Fruit fly (Drosophila melanogaster) whole organism, embryonic: Measurements from ENCODE around the gene smash.

Source experiments
- Ada2b ChIP-seq: fragments of 200-800 bp; sonication (Bioruptor generic); IDR thresholded peaks from 2 replicates; pipeline ENCODE4 v1.3.6; 2022; ENCODE audit warnings: missing biosample characterization, missing genetic modification characterization
- CG10267 ChIP-seq: fragments of 200-800 bp; sonication (Bioruptor generic); optimal IDR thresholded peaks from 2 replicates; lab custom pipeline; 2018; ENCODE audit warnings: missing biosample characterization, mild to moderate bottlenecking, missing genetic modification characterization, moderate library complexity
- CG11695 ChIP-seq: fragments of 200-800 bp; sonication (Bioruptor generic); IDR thresholded peaks from 3 replicates; pipeline ENCODE4 v1.3.6; 2022; ENCODE audit warnings: missing biosample characterization, missing genetic modification characterization
- CG1233 ChIP-seq: fragments of 200-800 bp; sonication (Bioruptor generic); optimal IDR thresholded peaks from 4 replicates; lab custom pipeline; 2018; ENCODE audit warnings: missing biosample characterization, mild to moderate bottlenecking, missing genetic modification characterization
- CG14441 ChIP-seq: fragments of 200-800 bp; sonication (Bioruptor generic); IDR thresholded peaks from 2 replicates; pipeline ENCODE4 v1.3.6; 2022; ENCODE audit warnings: missing biosample characterization, missing genetic modification characterization
- CG15479 ChIP-seq: fragments of 200-800 bp; sonication (Bioruptor generic); optimal IDR thresholded peaks from 3 replicates; lab custom pipeline; 2019; ENCODE audit warnings: missing biosample characterization, mild to moderate bottlenecking, missing genetic modification characterization, moderate library complexity
- CG17802 ChIP-seq: fragments of 200-800 bp; sonication (Bioruptor generic); optimal IDR thresholded peaks from 2 replicates; lab custom pipeline; 2018; ENCODE audit warnings: missing biosample characterization, mild to moderate bottlenecking, missing genetic modification characterization, moderate library complexity
- CG18599 ChIP-seq: fragments of 200-800 bp; sonication (Bioruptor generic); optimal IDR thresholded peaks from 3 replicates; lab custom pipeline; 2017; ENCODE audit warnings: missing biosample characterization, missing genetic modification characterization, mild to moderate bottlenecking, moderate library complexity, missing genetic modification reagents
- CG31441 ChIP-seq: fragments of 200-800 bp; sonication (Bioruptor generic); IDR thresholded peaks from 2 replicates; pipeline ENCODE4 v1.3.6; 2022; ENCODE audit warnings: missing biosample characterization, missing genetic modification characterization
- CG34376 ChIP-seq: fragments of 200-800 bp; sonication (Bioruptor generic); optimal IDR thresholded peaks from 2 replicates; lab custom pipeline; 2018; ENCODE audit warnings: missing biosample characterization, mild to moderate bottlenecking, missing genetic modification characterization
- CG34422 ChIP-seq: fragments of 200-800 bp; sonication (Bioruptor generic); IDR thresholded peaks from 3 replicates; pipeline ENCODE4 v1.3.6; 2022; ENCODE audit warnings: missing biosample characterization, missing genetic modification characterization
- CG5953 ChIP-seq: fragments of 200-800 bp; sonication (Bioruptor generic); IDR thresholded peaks from 2 replicates; pipeline ENCODE4 v1.3.6; 2022; ENCODE audit warnings: missing biosample characterization, missing genetic modification characterization
- CG7556 ChIP-seq: fragments of 200-800 bp; sonication (Bioruptor generic); optimal IDR thresholded peaks from 2 replicates; lab custom pipeline; 2017; ENCODE audit warnings: missing biosample characterization, mild to moderate bottlenecking, missing genetic modification characterization
- CG7745 ChIP-seq: fragments of 200-800 bp; sonication (Bioruptor generic); optimal IDR thresholded peaks from 2 replicates; lab custom pipeline; 2018; ENCODE audit warnings: missing biosample characterization, mild to moderate bottlenecking, missing genetic modification characterization, moderate library complexity
- CG7839 ChIP-seq: fragments of 200-800 bp; sonication (Bioruptor generic); optimal IDR thresholded peaks from 3 replicates; lab custom pipeline; 2018; ENCODE audit warnings: missing biosample characterization, mild to moderate bottlenecking, missing genetic modification characterization, moderate library complexity
- CG9609 ChIP-seq: fragments of 200-800 bp; sonication (Bioruptor generic); optimal IDR thresholded peaks from 3 replicates; lab custom pipeline; 2016; ENCODE audit warnings: missing biosample characterization, missing genetic modification characterization
- CG9727 ChIP-seq: fragments of 200-800 bp; sonication (Bioruptor generic); optimal IDR thresholded peaks from 3 replicates; lab custom pipeline; 2017; ENCODE audit warnings: missing biosample characterization, mild to moderate bottlenecking, missing genetic modification characterization
- CTCF ChIP-seq: fragments of 200-800 bp; sonication (Bioruptor generic); optimal IDR thresholded peaks from 2 replicates; lab custom pipeline; 2017; ENCODE audit warnings: missing biosample characterization, mild to moderate bottlenecking, missing genetic modification characterization, moderate library complexity
- Dek ChIP-seq: fragments of 200-800 bp; sonication (Bioruptor generic); optimal IDR thresholded peaks from 3 replicates; lab custom pipeline; 2019; ENCODE audit warnings: missing biosample characterization, mild to moderate bottlenecking, missing genetic modification characterization, moderate library complexity
- E2f2 ChIP-seq: fragments of 200-800 bp; sonication (Bioruptor generic); IDR thresholded peaks from 2 replicates; pipeline ENCODE4 v1.3.6; 2022; ENCODE audit warnings: missing biosample characterization, missing genetic modification characterization
- HmgD ChIP-seq: fragments of 200-800 bp; sonication (Bioruptor generic); optimal IDR thresholded peaks from 3 replicates; lab custom pipeline; 2016; ENCODE audit warnings: missing biosample characterization, missing genetic modification characterization
- Hmx ChIP-seq: fragments of 200-800 bp; sonication (Bioruptor generic); optimal IDR thresholded peaks from 2 replicates; lab custom pipeline; 2016; ENCODE audit warnings: missing biosample characterization, missing genetic modification characterization
- Hr3 ChIP-seq: fragments of 200-800 bp; sonication (Bioruptor generic); optimal IDR thresholded peaks from 3 replicates; lab custom pipeline; 2016; ENCODE audit warnings: missing biosample characterization, missing genetic modification characterization
- Mes4 ChIP-seq: fragments of 200-800 bp; sonication (Bioruptor generic); optimal IDR thresholded peaks from 2 replicates; lab custom pipeline; 2016; ENCODE audit warnings: missing biosample characterization, missing genetic modification characterization
- NfI ChIP-seq: fragments of 200-800 bp; sonication (Bioruptor generic); optimal IDR thresholded peaks from 3 replicates; lab custom pipeline; 2018; ENCODE audit warnings: missing biosample characterization, mild to moderate bottlenecking, missing genetic modification characterization, moderate library complexity
- Pdp1 ChIP-seq, 2 experiments: fragments of 200-800 bp; sonication (Bioruptor generic); optimal IDR thresholded peaks; 3 replicates each; lab custom pipeline; 2016; ENCODE audit warnings: missing biosample characterization in 2 of 2, missing genetic modification characterization in 2 of 2, mild to moderate bottlenecking in 1 of 2, moderate library complexity in 1 of 2
- Sox100B ChIP-seq: fragments of 200-800 bp; sonication (Bioruptor generic); optimal IDR thresholded peaks from 3 replicates; lab custom pipeline; 2018; ENCODE audit warnings: missing biosample characterization, mild to moderate bottlenecking, missing genetic modification characterization
- Sry-β ChIP-seq: fragments of 200-800 bp; sonication (Bioruptor generic); optimal IDR thresholded peaks from 2 replicates; lab custom pipeline; 2018; ENCODE audit warnings: missing biosample characterization, mild to moderate bottlenecking, missing genetic modification characterization, moderate library complexity
- Taf1 ChIP-seq: fragments of 200-800 bp; sonication (Bioruptor generic); IDR thresholded peaks from 2 replicates; pipeline ENCODE4 v1.3.6; 2022; ENCODE audit warnings: missing biosample characterization, missing genetic modification characterization
- Xbp1 ChIP-seq: fragments of 200-800 bp; sonication (Bioruptor generic); optimal IDR thresholded peaks from 3 replicates; lab custom pipeline; 2016; ENCODE audit warnings: missing biosample characterization, mild to moderate bottlenecking, missing genetic modification characterization
- ap ChIP-seq: fragments of 200-800 bp; sonication (Bioruptor generic); IDR thresholded peaks from 2 replicates; pipeline ENCODE4 v1.3.6; 2022; ENCODE audit warnings: missing biosample characterization, missing genetic modification characterization
- bbx ChIP-seq: fragments of 200-800 bp; sonication (Bioruptor generic); IDR thresholded peaks from 2 replicates; pipeline ENCODE4 v1.3.6; 2022; ENCODE audit warnings: missing biosample characterization, missing genetic modification characterization; ENCODE audit not compliant: partially characterized antibody
- cato ChIP-seq: fragments of 200-800 bp; sonication (Bioruptor generic); optimal IDR thresholded peaks from 2 replicates; lab custom pipeline; 2016; ENCODE audit warnings: missing biosample characterization, missing genetic modification characterization, borderline replicate concordance
- chm ChIP-seq: fragments of 200-800 bp; sonication (Bioruptor generic); IDR thresholded peaks from 2 replicates; pipeline ENCODE4 v1.3.6; 2022; ENCODE audit warnings: missing biosample characterization, missing genetic modification characterization
- crc ChIP-seq: fragments of 200-800 bp; sonication (Bioruptor generic); optimal IDR thresholded peaks from 2 replicates; lab custom pipeline; 2016; ENCODE audit warnings: missing biosample characterization, missing genetic modification characterization
- dmrt99B ChIP-seq: fragments of 200-800 bp; sonication (Bioruptor generic); optimal IDR thresholded peaks from 2 replicates; lab custom pipeline; 2018; ENCODE audit warnings: missing biosample characterization, mild to moderate bottlenecking, missing genetic modification characterization, moderate library complexity
- gt ChIP-seq: fragments of 200-800 bp; sonication (Bioruptor generic); IDR thresholded peaks from 2 replicates; pipeline ENCODE4 v1.3.6; 2022; ENCODE audit warnings: missing biosample characterization, missing genetic modification characterization
- kay ChIP-seq: fragments of 200-800 bp; sonication (Bioruptor generic); optimal IDR thresholded peaks from 2 replicates; lab custom pipeline; 2016; ENCODE audit warnings: missing biosample characterization, missing genetic modification characterization
- lola ChIP-seq, 3 experiments: fragments of >200 bp in 2 of 3; fragments of 200-800 bp in 1 of 3; sonication (Bioruptor generic) in 1 of 3; optimal IDR thresholded peaks; 2 replicates each; lab custom pipeline; 2017 to 2019; ENCODE audit warnings: missing biosample characterization in 3 of 3, missing genetic modification characterization in 3 of 3, mild to moderate bottlenecking in 1 of 3, moderate library complexity in 1 of 3
- pan ChIP-seq, 4 experiments: fragments of >200 bp in 3 of 4; fragments of 200-800 bp in 1 of 4; sonication (Bioruptor generic) in 1 of 4; optimal IDR thresholded peaks in 3 of 4; IDR thresholded peaks in 1 of 4; 2 replicates each; pipeline versions ENCODE4 v1.3.6 to Lab custom; 2017 to 2022; ENCODE audit warnings: missing biosample characterization in 2 of 4, missing genetic modification characterization in 2 of 4, mixed read lengths in 1 of 4
- pho ChIP-seq: fragments of 200-800 bp; sonication (Bioruptor generic); optimal IDR thresholded peaks from 2 replicates; lab custom pipeline; 2016; ENCODE audit warnings: missing biosample characterization, missing genetic modification characterization
- prd ChIP-seq, 3 experiments: fragments of >200 bp in 2 of 3; fragments of 200-800 bp in 1 of 3; sonication (Bioruptor generic) in 1 of 3; optimal IDR thresholded peaks in 2 of 3; IDR thresholded peaks in 1 of 3; 2 replicates in 2 of 3; 3 replicates in 1 of 3; pipeline versions ENCODE4 v1.3.6 to Lab custom; 2017 to 2022; ENCODE audit warnings: missing biosample characterization in 1 of 3, missing genetic modification characterization in 1 of 3
- repo ChIP-seq: fragments of 200-800 bp; sonication (Bioruptor generic); optimal IDR thresholded peaks from 2 replicates; lab custom pipeline; 2016; ENCODE audit warnings: missing biosample characterization, missing genetic modification characterization
- sc ChIP-seq, 3 experiments: fragments of >200 bp in 2 of 3; fragments of 200-800 bp in 1 of 3; sonication (Bioruptor generic) in 1 of 3; optimal IDR thresholded peaks; 2 replicates in 2 of 3; 3 replicates in 1 of 3; lab custom pipeline; 2017; ENCODE audit warnings: mild to moderate bottlenecking in 1 of 3, missing biosample characterization in 1 of 3, missing genetic modification characterization in 1 of 3, missing genetic modification reagents in 1 of 3
- sens ChIP-seq: fragments of 200-800 bp; sonication (Bioruptor generic); peaks from one replicate; lab custom pipeline; 2016; ENCODE audit warnings: missing biosample characterization, missing genetic modification characterization
- ssp ChIP-seq: fragments of 200-800 bp; sonication (Bioruptor generic); IDR thresholded peaks from 2 replicates; pipeline ENCODE4 v1.3.6; 2022; ENCODE audit warnings: missing biosample characterization, missing genetic modification characterization
- sug ChIP-seq: fragments of 200-800 bp; optimal IDR thresholded peaks from 2 replicates; lab custom pipeline; 2019; ENCODE audit warnings: missing biosample characterization, mild to moderate bottlenecking, missing genetic modification characterization, moderate library complexity
- tio ChIP-seq: fragments of 200-800 bp; sonication (Bioruptor generic); optimal IDR thresholded peaks from 2 replicates; lab custom pipeline; 2017; ENCODE audit warnings: missing biosample characterization, missing genetic modification characterization, inconsistent platforms
- tup ChIP-seq: fragments of 200-800 bp; sonication (Bioruptor generic); optimal IDR thresholded peaks from 2 replicates; lab custom pipeline; 2016; ENCODE audit warnings: missing biosample characterization, mild to moderate bottlenecking, missing genetic modification characterization, moderate library complexity

Gene smash

DNA sequence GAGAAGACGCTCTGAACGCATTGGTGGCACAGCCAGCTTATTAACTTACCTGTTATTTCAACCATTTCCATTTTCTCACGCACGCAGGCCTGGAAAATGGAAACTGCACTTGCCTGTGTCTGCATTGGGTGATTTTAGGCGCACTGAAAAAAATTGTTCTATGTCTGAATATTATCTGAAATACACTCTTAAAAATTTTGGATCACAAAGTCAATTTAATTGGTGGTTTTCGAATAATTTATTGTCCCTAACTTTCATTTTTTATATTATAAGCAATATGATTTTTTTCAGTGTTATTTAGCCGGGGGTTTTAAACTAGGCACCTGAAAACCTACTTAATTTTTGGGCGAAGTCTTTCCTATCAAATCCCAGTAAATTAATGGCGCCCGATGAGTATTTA is 3.7 kb downstream of the smash start (continued):
- peak; percentile 25 for TF ChIP-seq Hmx (GFP tag; lab: Kevin White, UChicago)
- TF ChIP-seq CG10267 (tag; lab: Kevin White, UChicago): peak; percentile 88
- TF ChIP-seq CG9727: peak; percentile 87
- no peak for TF ChIP-seq tup
- peak; percentile 62 for TF ChIP-seq gt
- peak; percentile 78; the same call in 2 of the 3 replicates for TF ChIP-seq CG11695
- TF ChIP-seq CG9609: no peak
- peak; percentile 80 for TF ChIP-seq Sox100B
- TF ChIP-seq NfI (GFP tag; lab: Kevin White, UChicago): peak; percentile 35
- TF ChIP-seq E2f2: peak; percentile 49; the same call in 1 of the 2 replicates
- peak; percentile 77 for TF ChIP-seq CG18599 (GFP tag; lab: Kevin White, UChicago)
- TF ChIP-seq ssp (GFP tag; lab: Robert Waterston, UW): peak; percentile 54
- TF ChIP-seq CG7745: no peak
- peak; percentile 78 for TF ChIP-seq CG7556 (GFP tag; lab: Kevin White, UChicago)
- TF ChIP-seq CTCF (GFP tag; lab: Kevin White, UChicago): peak; percentile 33
- TF ChIP-seq Mes4 (GFP tag; lab: Kevin White, UChicago): peak; percentile 7
- peak; percentile 20 for TF ChIP-seq HmgD
- peak; percentile 58 for TF ChIP-seq CG17802 (tag; lab: Kevin White, UChicago)
- peak; percentile 75 for TF ChIP-seq Ada2b (GFP tag; lab: Robert Waterston, UW)
- peak; percentile 21 for TF ChIP-seq cato
- no peak for TF ChIP-seq prd (optimal IDR thresholded peaks at IDR 0.05; lab: Kevin White, UChicago)
- TF ChIP-seq prd (GFP tag; IDR thresholded peaks at IDR 0.05; lab: Robert Waterston, UW): peak; percentile 95
- TF ChIP-seq chm (GFP tag; lab: Robert Waterston, UW): peak; percentile 78
- peak; percentile 39 for TF ChIP-seq CG15479
- no peak for TF ChIP-seq pan (optimal IDR thresholded peaks at IDR 0.05; lab: Kevin White, UChicago)
- TF ChIP-seq pan (GFP tag; optimal IDR thresholded peaks at IDR 0.05 in 1 of 2, IDR thresholded peaks at IDR 0.05 in 1 of 2): peak in 1 of 2 experiments; percentile 86
- no peak for TF ChIP-seq CG34376 (GFP tag; lab: Kevin White, UChicago)
- TF ChIP-seq CG1233 (GFP tag; lab: Kevin White, UChicago): peak; percentile 71
- TF ChIP-seq Sry-β: peak; percentile 35
- peak; percentile 94 for TF ChIP-seq sens (GFP tag; lab: Kevin White, UChicago)
- peak; percentile 52 for TF ChIP-seq Dek
- TF ChIP-seq CG34422 (GFP tag; lab: Robert Waterston, UW): peak; percentile 88
- no peak; the same call in 1 of the 2 replicates for TF ChIP-seq CG5953 (GFP tag; lab: Robert Waterston, UW)
- TF ChIP-seq Pdp1 (GFP tag; optimal IDR thresholded peaks at IDR 0.05; lab: Kevin White, UChicago): peak; percentile 24 to 74
- no peak for TF ChIP-seq sc (optimal IDR thresholded peaks at IDR 0.05; lab: Kevin White, UChicago)
- TF ChIP-seq sc (GFP tag; optimal IDR thresholded peaks at IDR 0.05; lab: Kevin White, UChicago): peak; percentile 7
- peak; percentile 77 for TF ChIP-seq CG14441
- peak; percentile 56 for TF ChIP-seq kay (GFP tag; lab: Kevin White, UChicago)
- TF ChIP-seq lola (GFP tag; optimal IDR thresholded peaks at IDR 0.05; lab: Kevin White, UChicago): peak in 1 of 3 experiments; percentile 67
- TF ChIP-seq sug (tag; lab: Kevin White, UChicago): no peak
- TF ChIP-seq crc (GFP tag; lab: Kevin White, UChicago): peak; percentile 37
- TF ChIP-seq Taf1 (GFP tag; lab: Robert Waterston, UW): 0 out of 2 replicates have a peak, but pooled peaks have one; percentile 10
- peak; percentile 91 for TF ChIP-seq dmrt99B (tag; lab: Kevin White, UChicago)
- no peak for TF ChIP-seq bbx (GFP tag; lab: Robert Waterston, UW)
- peak; percentile 37 for TF ChIP-seq repo (GFP tag; lab: Kevin White, UChicago)
- peak; percentile 59 for TF ChIP-seq tio
- no peak; the same call in 1 of the 2 replicates for TF ChIP-seq ap
- peak; percentile 80 for TF ChIP-seq CG7839 (tag; lab: Kevin White, UChicago)
- TF ChIP-seq Xbp1 (GFP tag; lab: Kevin White, UChicago): peak; percentile 56
- TF ChIP-seq CG31441: peak; percentile 95
- TF ChIP-seq Hr3 (GFP tag; lab: Kevin White, UChicago): peak; percentile 66
- TF ChIP-seq pho: no peak
